Fruit fly (Drosophila melanogaster): Measurements from ENCODE around the gene msopa.

Gene msopa

dm6 chr3L:22130747-22131078 is 48.2 kb downstream of the msopa start:
- no peak for TF ChIP-seq Hr83 (GFP tag; optimal IDR thresholded peaks at IDR 0.05; ENCODE audit: poor library complexity, severe bottlenecking)

dm6 chr3L:22132726-22133125 is 50.2 kb downstream of the msopa start:
- no peak for TF ChIP-seq Dfd (GFP tag; optimal IDR thresholded peaks at IDR 0.05)
- TF ChIP-seq lola (GFP tag; optimal IDR thresholded peaks at IDR 0.05), result no peak
